Fruit fly (Drosophila melanogaster): ENCODE results near the gene pb.

Gene pb

dm6 chr3R:6762794-6763407, 21.0 kb upstream of the pb start (continued):
- TF ChIP-seq bigmax (GFP tag; optimal IDR thresholded peaks at IDR 0.05) (no peak), org-1 (GFP tag; optimal IDR thresholded peaks at IDR 0.05) (peak; percentile 77), CG15696 (tag; optimal IDR thresholded peaks at IDR 0.05) (peak; percentile 99), H15 (GFP tag; IDR thresholded peaks at IDR 0.05) (0 out of 3 replicates have a peak, but pooled peaks have one; percentile 44), Usf (GFP tag; optimal IDR thresholded peaks at IDR 0.05) (peak; percentile 89), gsb-n (tag; optimal IDR thresholded peaks at IDR 0.05) (peak; percentile 97), slou (GFP tag; optimal IDR thresholded peaks at IDR 0.05) (no peak), ewg (GFP tag; optimal IDR thresholded peaks at IDR 0.05) (peak; percentile 60), Xrp1 (GFP tag; IDR thresholded peaks at IDR 0.05) (peak; percentile 94), CG17328 (GFP tag; IDR thresholded peaks at IDR 0.05) (peak; percentile 78; the same call in 1 of the 2 replicates), Kr (GFP tag; optimal IDR thresholded peaks at IDR 0.05) (peak; percentile 86), wek (GFP tag; optimal IDR thresholded peaks at IDR 0.05) (peak; percentile 65), hkb (optimal IDR thresholded peaks at IDR 0.05) (no peak), hkb (GFP tag; IDR thresholded peaks at IDR 0.05) (peak; percentile 59), CG12299 (tag; optimal IDR thresholded peaks at IDR 0.05) (peak; percentile 61), otp (GFP tag; IDR thresholded peaks at IDR 0.05) (peak; percentile 75; the same call in 2 of the 3 replicates), CG34376 (GFP tag; optimal IDR thresholded peaks at IDR 0.05) (no peak), Oli (tag; optimal IDR thresholded peaks at IDR 0.05) (peak; percentile 87), CG8478 (optimal IDR thresholded peaks at IDR 0.05) (no peak), crol (GFP tag; IDR thresholded peaks at IDR 0.05) (no peak), dysf (GFP tag; IDR thresholded peaks at IDR 0.05) (peak; percentile 73), gem (tag; optimal IDR thresholded peaks at IDR 0.05) (peak; percentile 97), Spps (tag; optimal IDR thresholded peaks at IDR 0.05) (peak; percentile 94), CG4424 (GFP tag; optimal IDR thresholded peaks at IDR 0.05) (peak; percentile 91), zf30C (GFP tag; optimal IDR thresholded peaks at IDR 0.05) (peak; percentile 98), dmrt99B (tag; optimal IDR thresholded peaks at IDR 0.05) (peak; percentile 85), Asciz (GFP tag; optimal IDR thresholded peaks at IDR 0.05) (peak; percentile 70), CG10959 (GFP tag; IDR thresholded peaks at IDR 0.05) (peak; percentile 79; the same call in 1 of the 2 replicates), HLHmδ (GFP tag; optimal IDR thresholded peaks at IDR 0.05) (peak; percentile 69), Jarid2 (GFP tag; optimal IDR thresholded peaks at IDR 0.05) (peak; percentile 17), Dad (GFP tag; optimal IDR thresholded peaks at IDR 0.05) (peak; percentile 15), CG2712 (tag; optimal IDR thresholded peaks at IDR 0.05) (peak; percentile 98), NC2β (GFP tag; optimal IDR thresholded peaks at IDR 0.05) (peak; percentile 37), CG31224 (GFP tag; IDR thresholded peaks at IDR 0.05) (peak; percentile 56), CG17829 (tag; optimal IDR thresholded peaks at IDR 0.05) (peak; percentile 98), CG8765 (GFP tag; IDR thresholded peaks at IDR 0.05) (peak; percentile 73; the same call in 1 of the 2 replicates), CG34224 (GFP tag; IDR thresholded peaks at IDR 0.05; ENCODE audit: partially characterized antibody) (no peak), CG10366 (GFP tag; IDR thresholded peaks at IDR 0.05) (peak; percentile 26; the same call in 1 of the 2 replicates), CG34422 (GFP tag; IDR thresholded peaks at IDR 0.05) (peak; percentile 46; the same call in 1 of the 3 replicates), CG3995 (GFP tag; optimal IDR thresholded peaks at IDR 0.05) (no peak), Aef1 (GFP tag; IDR thresholded peaks at IDR 0.05) (no peak), sisA (GFP tag; IDR thresholded peaks at IDR 0.05) (peak; percentile 23; the same call in 1 of the 2 replicates), CG10274 (GFP tag; optimal IDR thresholded peaks at IDR 0.05) (no peak), Blimp-1 (GFP tag; optimal IDR thresholded peaks at IDR 0.05) (peak; percentile 90), unc-4 (GFP tag; IDR thresholded peaks at IDR 0.05; ENCODE audit: partially characterized antibody) (no peak), CG32767 (GFP tag; IDR thresholded peaks at IDR 0.05) (peak; percentile 77), Hmx (GFP tag; optimal IDR thresholded peaks at IDR 0.05) (no peak), shn (GFP tag; optimal IDR thresholded peaks at IDR 0.05) (peak; percentile 14), trh (GFP tag; optimal IDR thresholded peaks at IDR 0.05) (peak; percentile 65), cwo (GFP tag; optimal IDR thresholded peaks at IDR 0.05) (peak; percentile 18)

All from whole organism, embryonic.